Fruit fly (Drosophila melanogaster) whole organism, wandering third instar larva: ENCODE results near the gene BicD.

ENCODE experiments used
- Abd-B ChIP-seq: fragments of >200 bp; optimal IDR thresholded peaks from 2 replicates; lab custom pipeline; 2017; ENCODE audit warnings: missing biosample characterization, missing genetic modification characterization
- CG32264 ChIP-seq: fragments of 200-800 bp; sonication (Bioruptor generic); optimal IDR thresholded peaks from 2 replicates; lab custom pipeline; 2016; ENCODE audit warnings: missing biosample characterization, missing genetic modification characterization
- CG9705 ChIP-seq: fragments of 200-800 bp; sonication (Bioruptor generic); optimal IDR thresholded peaks from 2 replicates; lab custom pipeline; 2018; ENCODE audit warnings: missing biosample characterization, mild to moderate bottlenecking, missing genetic modification characterization
- CrebA ChIP-seq: fragments of 200-800 bp; sonication (Bioruptor generic); optimal IDR thresholded peaks from 2 replicates; lab custom pipeline; 2016; ENCODE audit warnings: missing biosample characterization, mild to moderate bottlenecking, missing genetic modification characterization, borderline replicate concordance
- Dfd ChIP-seq: fragments of >200 bp; optimal IDR thresholded peaks from 2 replicates; lab custom pipeline; 2017; ENCODE audit warnings: missing biosample characterization, missing genetic modification characterization
- Dif ChIP-seq: fragments of 200-275, 200-300 bp; sonication (Bioruptor generic); optimal IDR thresholded peaks from 2 replicates; lab custom pipeline; 2018; ENCODE audit warnings: missing biosample characterization, missing genetic modification characterization; ENCODE audit not compliant: partially characterized antibody
- GATAd ChIP-seq: sonication (Bioruptor generic); optimal IDR thresholded peaks from 2 replicates; lab custom pipeline; 2016; ENCODE audit warnings: missing biosample characterization, missing genetic modification characterization
- HLH106 ChIP-seq: fragments of 200-800 bp; optimal IDR thresholded peaks from 3 replicates; lab custom pipeline; 2019; ENCODE audit warnings: missing biosample characterization, mild to moderate bottlenecking, missing genetic modification characterization, moderate library complexity
- Hnf4 ChIP-seq: fragments of 200-800 bp; sonication (Bioruptor generic); optimal IDR thresholded peaks from 2 replicates; lab custom pipeline; 2016; ENCODE audit warnings: missing biosample characterization, mild to moderate bottlenecking, missing genetic modification characterization
- Hr78 ChIP-seq: fragments of >200 bp; optimal IDR thresholded peaks from 2 replicates; lab custom pipeline; 2017; ENCODE audit warnings: missing biosample characterization, missing genetic modification characterization
- Hr83 ChIP-seq: fragments of 200-300 bp; sonication (Bioruptor generic); optimal IDR thresholded peaks from 2 replicates; lab custom pipeline; 2016; ENCODE audit warnings: missing biosample characterization, mild to moderate bottlenecking, missing genetic modification characterization, moderate library complexity; ENCODE audit not compliant: poor library complexity, severe bottlenecking
- Jra ChIP-seq: sonication (Bioruptor generic); optimal IDR thresholded peaks from 2 replicates; lab custom pipeline; 2016; ENCODE audit warnings: missing biosample characterization, missing genetic modification characterization
- Mio ChIP-seq: sonication (Bioruptor generic); optimal IDR thresholded peaks from 2 replicates; lab custom pipeline; 2016; ENCODE audit warnings: missing biosample characterization, missing genetic modification characterization
- Myc ChIP-seq: fragments of >200 bp; optimal IDR thresholded peaks from 2 replicates; lab custom pipeline; 2017
- N ChIP-seq: fragments of >200 bp; optimal IDR thresholded peaks from 2 replicates; lab custom pipeline; 2018; ENCODE audit warnings: missing biosample characterization, missing external identifiers, missing genetic modification characterization
- OdsH ChIP-seq: fragments of 200-800 bp; sonication (Bioruptor generic); optimal IDR thresholded peaks from 2 replicates; lab custom pipeline; 2016; ENCODE audit warnings: missing biosample characterization, mild to moderate bottlenecking, missing genetic modification characterization
- Rel ChIP-seq, 2 experiments: fragments of 200-800 bp; sonication (Bioruptor generic) in 1 of 2; optimal IDR thresholded peaks; 2 replicates in 1 of 2; 3 replicates in 1 of 2; lab custom pipeline; 2016 to 2019; ENCODE audit warnings: mild to moderate bottlenecking in 2 of 2, missing biosample characterization in 2 of 2, missing genetic modification characterization in 2 of 2, moderate library complexity in 1 of 2
- Sp1 ChIP-seq: fragments of 200-800 bp; sonication (Bioruptor generic); optimal IDR thresholded peaks from 3 replicates; lab custom pipeline; 2019; ENCODE audit warnings: missing biosample characterization, mild to moderate bottlenecking, missing genetic modification characterization, moderate library complexity
- Vsx2 ChIP-seq: fragments of 200-300, 225-300 bp; sonication (Bioruptor generic); optimal IDR thresholded peaks from 2 replicates; lab custom pipeline; 2018; ENCODE audit warnings: missing biosample characterization, missing genetic modification characterization; ENCODE audit not compliant: partially characterized antibody
- br ChIP-seq: fragments of 200-800 bp; sonication (Bioruptor generic); optimal IDR thresholded peaks from 2 replicates; lab custom pipeline; 2016; ENCODE audit warnings: missing biosample characterization, missing genetic modification characterization
- brk ChIP-seq: fragments of 200-800 bp; sonication (Bioruptor generic); optimal IDR thresholded peaks from 2 replicates; lab custom pipeline; 2016; ENCODE audit warnings: missing biosample characterization, mild to moderate bottlenecking, missing genetic modification characterization
- dl ChIP-seq, 2 experiments: fragments of 175-275, 200-275 bp in 1 of 2; fragments of 200-275 bp in 1 of 2; sonication (Bioruptor generic); optimal IDR thresholded peaks; lab custom pipeline; 2018; ENCODE audit warnings: mild to moderate bottlenecking in 2 of 2, missing biosample characterization in 2 of 2, missing genetic modification characterization in 2 of 2, moderate library complexity in 2 of 2; ENCODE audit not compliant: partially characterized antibody in 2 of 2, insufficient read depth in 1 of 2
- dmrt93B ChIP-seq: fragments of 200-800 bp; sonication (Bioruptor generic); optimal IDR thresholded peaks from 2 replicates; lab custom pipeline; 2018; ENCODE audit warnings: missing biosample characterization, mild to moderate bottlenecking, missing genetic modification characterization
- dsf ChIP-seq: sonication (Bioruptor generic); optimal IDR thresholded peaks from 2 replicates; lab custom pipeline; 2016; ENCODE audit warnings: missing biosample characterization, missing genetic modification characterization, borderline replicate concordance
- ey ChIP-seq: fragments of 200-800 bp; sonication (Bioruptor generic); optimal IDR thresholded peaks from 2 replicates; lab custom pipeline; 2016; ENCODE audit warnings: missing biosample characterization, missing genetic modification characterization
- foxo ChIP-seq, 2 experiments: fragments of 200-800 bp; sonication (Bioruptor generic); optimal IDR thresholded peaks; 2 replicates in 1 of 2; 3 replicates in 1 of 2; lab custom pipeline; 2016 to 2017; ENCODE audit warnings: missing biosample characterization in 2 of 2, missing genetic modification characterization in 2 of 2
- fru ChIP-seq: fragments of 200-800 bp; sonication (Bioruptor generic); optimal IDR thresholded peaks from 3 replicates; lab custom pipeline; 2016; ENCODE audit warnings: missing biosample characterization, mild to moderate bottlenecking, missing genetic modification characterization
- h ChIP-seq: fragments of 200-800 bp; sonication (Bioruptor generic); optimal IDR thresholded peaks from 3 replicates; lab custom pipeline; 2016; ENCODE audit warnings: missing biosample characterization, mild to moderate bottlenecking, missing genetic modification characterization
- jim ChIP-seq: fragments of 175-275, 200-325 bp; sonication (Bioruptor generic); optimal IDR thresholded peaks from 2 replicates; lab custom pipeline; 2016; ENCODE audit warnings: missing biosample characterization, mild to moderate bottlenecking, missing genetic modification characterization
- lola ChIP-seq: fragments of >200 bp; optimal IDR thresholded peaks from 2 replicates; lab custom pipeline; 2017; ENCODE audit warnings: missing biosample characterization, missing genetic modification characterization
- pan ChIP-seq: fragments of >200 bp; optimal IDR thresholded peaks from 2 replicates; lab custom pipeline; 2017
- psq ChIP-seq: fragments of 200-800 bp; sonication (Bioruptor generic); optimal IDR thresholded peaks from 3 replicates; lab custom pipeline; 2017; ENCODE audit warnings: missing biosample characterization, mild to moderate bottlenecking, missing genetic modification characterization, moderate library complexity
- rgr ChIP-seq: fragments of 200-800 bp; sonication (Bioruptor generic); optimal IDR thresholded peaks from 3 replicates; lab custom pipeline; 2016; ENCODE audit warnings: missing biosample characterization, mild to moderate bottlenecking, missing genetic modification characterization
- sage ChIP-seq: fragments of 200-800 bp; sonication (Bioruptor generic); optimal IDR thresholded peaks from 2 replicates; lab custom pipeline; 2016; ENCODE audit warnings: missing biosample characterization, mild to moderate bottlenecking, missing genetic modification characterization
- sv ChIP-seq: fragments of 200-800 bp; sonication (Bioruptor generic); optimal IDR thresholded peaks from 3 replicates; lab custom pipeline; 2016; ENCODE audit warnings: missing biosample characterization, missing genetic modification characterization
- tai ChIP-seq: sonication (Bioruptor generic); optimal IDR thresholded peaks from 2 replicates; lab custom pipeline; 2016; ENCODE audit warnings: missing biosample characterization, missing genetic modification characterization
- usp ChIP-seq: fragments of >200 bp; optimal IDR thresholded peaks from 2 replicates; lab custom pipeline; 2017; ENCODE audit warnings: missing biosample characterization, missing genetic modification characterization
- woc ChIP-seq: sonication (Bioruptor generic); optimal IDR thresholded peaks from 2 replicates; lab custom pipeline; 2016; ENCODE audit warnings: missing biosample characterization, mild to moderate bottlenecking, missing genetic modification characterization

Gene BicD

dm6 chr2L:17492680-17493079 is 19.7 kb upstream of the BicD start:
- TF ChIP-seq Dif (no peak), br (GFP tag; lab: Kevin White, UChicago) (no peak)

DNA sequence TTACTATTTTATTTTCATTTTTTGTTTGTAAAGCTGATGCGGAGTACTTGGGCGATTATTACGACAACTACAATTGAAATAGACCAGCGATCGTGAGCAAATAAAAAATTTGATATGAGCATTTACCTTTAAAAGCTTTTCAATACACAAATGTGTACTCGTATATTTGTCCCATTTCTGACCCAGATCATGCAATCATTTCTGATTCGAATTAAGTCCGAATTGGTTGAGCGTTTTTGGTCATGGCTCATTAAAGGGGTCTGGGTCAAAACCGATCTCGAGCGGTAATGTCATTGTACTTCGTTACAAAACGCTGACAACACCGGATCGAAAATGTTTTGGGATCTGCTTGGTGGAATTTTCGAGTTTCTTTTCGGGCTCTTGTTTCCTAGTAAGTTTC is 13.2 kb upstream of the BicD start, which contains the start of gene CG43220:
Gene CG43220, plus strand, starts transcription at position 301 of the 400 bp plus-strand sequence.
- TF ChIP-seq Myc (lab: Kevin White, UChicago), result no peak
- no peak for TF ChIP-seq usp (GFP tag; lab: Kevin White, UChicago)
- TF ChIP-seq N, result no peak
- TF ChIP-seq Mio (GFP tag; lab: Kevin White, UChicago), result no peak
- no peak for TF ChIP-seq woc (GFP tag; lab: Kevin White, UChicago)
- no peak for TF ChIP-seq Dif
- no peak for TF ChIP-seq rgr (GFP tag; lab: Kevin White, UChicago)

DNA sequence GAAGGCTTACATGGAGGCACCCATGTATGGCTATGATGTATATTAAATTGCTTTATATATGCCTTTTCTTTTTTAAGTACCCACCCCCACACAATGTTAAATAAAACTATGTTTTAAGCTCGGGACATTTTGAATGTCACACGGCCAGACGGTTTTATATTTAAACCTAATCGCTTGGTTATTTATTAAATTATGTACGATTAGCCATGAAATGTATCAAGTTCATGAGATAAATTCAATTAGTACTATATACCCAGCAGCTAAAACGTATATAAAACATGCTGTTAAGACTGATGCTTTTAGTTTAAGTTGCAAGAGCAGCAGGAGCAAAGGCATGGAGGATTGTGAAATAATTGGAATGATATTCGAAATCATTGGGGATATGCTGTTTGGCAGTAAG is 12.4 kb upstream of the BicD start, which contains the start of the genes CG43221 and CG43645:
Gene CG43221, plus strand, starts transcription at position 301 of the 400 bp plus-strand sequence.
Gene CG43645, plus strand, starts transcription at position 301 of the 400 bp plus-strand sequence.
- TF ChIP-seq Rel (GFP tag; optimal IDR thresholded peaks at IDR 0.05; lab: Kevin White, UChicago), result no peak
- no peak for TF ChIP-seq Rel (tag; optimal IDR thresholded peaks at IDR 0.05; lab: Kevin White, UChicago)
- no peak for TF ChIP-seq Sp1 (GFP tag; lab: Kevin White, UChicago)
- TF ChIP-seq Hr78 (GFP tag; lab: Kevin White, UChicago), result no peak
- no peak for TF ChIP-seq fru (GFP tag; lab: Kevin White, UChicago)
- TF ChIP-seq tai, result no peak
- no peak for TF ChIP-seq N
- TF ChIP-seq woc (GFP tag; lab: Kevin White, UChicago), result no peak
- no peak for TF ChIP-seq usp (GFP tag; lab: Kevin White, UChicago)
- TF ChIP-seq Jra (GFP tag; lab: Kevin White, UChicago), result no peak
- no peak for TF ChIP-seq GATAd
- no peak for TF ChIP-seq CG32264 (GFP tag; lab: Kevin White, UChicago)
- no peak for TF ChIP-seq Dif
- no peak for TF ChIP-seq Hnf4 (GFP tag; lab: Kevin White, UChicago)
- no peak for TF ChIP-seq foxo (GFP tag; optimal IDR thresholded peaks at IDR 0.05; lab: Kevin White, UChicago)
- TF ChIP-seq dl (GFP tag; optimal IDR thresholded peaks at IDR 0.05; lab: Kevin White, UChicago; ENCODE audit: insufficient read depth in 1 of 2, partially characterized antibody in 2 of 2), result no peak

- no peak for TF ChIP-seq Rel (GFP tag; optimal IDR thresholded peaks at IDR 0.05; lab: Kevin White, UChicago)
- TF ChIP-seq Rel (tag; optimal IDR thresholded peaks at IDR 0.05; lab: Kevin White, UChicago), result peak; percentile 43
- TF ChIP-seq brk (GFP tag; lab: Kevin White, UChicago), result no peak
- TF ChIP-seq br (GFP tag; lab: Kevin White, UChicago), result peak; percentile 94
- TF ChIP-seq Sp1 (GFP tag; lab: Kevin White, UChicago), result peak; percentile 77
- TF ChIP-seq dl (GFP tag; optimal IDR thresholded peaks at IDR 0.05; lab: Kevin White, UChicago; ENCODE audit: insufficient read depth in 1 of 2, partially characterized antibody in 2 of 2), result no peak
- peak; percentile 81 for TF ChIP-seq dmrt93B (GFP tag; lab: Kevin White, UChicago)
- peak; percentile 79 for TF ChIP-seq Mio (GFP tag; lab: Kevin White, UChicago)
- TF ChIP-seq Vsx2 (GFP tag; lab: Kevin White, UChicago), result no peak
- no peak for TF ChIP-seq N
- peak; percentile 87 for TF ChIP-seq dsf (GFP tag; lab: Kevin White, UChicago)
- TF ChIP-seq Hr83 (GFP tag; lab: Kevin White, UChicago), result peak; percentile 89
- no peak for TF ChIP-seq Dif
- no peak for TF ChIP-seq usp (GFP tag; lab: Kevin White, UChicago)
- peak; percentile 70 to 98 for TF ChIP-seq foxo (GFP tag; optimal IDR thresholded peaks at IDR 0.05; lab: Kevin White, UChicago)
- TF ChIP-seq pan (lab: Kevin White, UChicago), result no peak
- TF ChIP-seq Jra (GFP tag; lab: Kevin White, UChicago), result peak; percentile 87
- peak; percentile 71 for TF ChIP-seq jim (GFP tag; lab: Kevin White, UChicago)
- TF ChIP-seq Abd-B, result no peak
- peak; percentile 84 for TF ChIP-seq psq (GFP tag; lab: Kevin White, UChicago)
- TF ChIP-seq ey, result peak; percentile 96
- no peak for TF ChIP-seq CrebA
- TF ChIP-seq CG32264 (GFP tag; lab: Kevin White, UChicago), result peak; percentile 82
- peak; percentile 72 for TF ChIP-seq sage (GFP tag; lab: Kevin White, UChicago)
- peak; percentile 97 for TF ChIP-seq tai
- peak; percentile 92 for TF ChIP-seq sv
- TF ChIP-seq woc (GFP tag; lab: Kevin White, UChicago), result peak; percentile 74
- peak; percentile 74 for TF ChIP-seq CG9705 (GFP tag; lab: Kevin White, UChicago)
- peak; percentile 92 for TF ChIP-seq HLH106
- peak; percentile 93 for TF ChIP-seq fru (GFP tag; lab: Kevin White, UChicago)
- TF ChIP-seq rgr (GFP tag; lab: Kevin White, UChicago), result peak; percentile 97
- peak; percentile 95 for TF ChIP-seq h (GFP tag; lab: Kevin White, UChicago)
- peak; percentile 92 for TF ChIP-seq GATAd
- TF ChIP-seq Dfd (GFP tag; lab: Kevin White, UChicago), result no peak
- no peak for TF ChIP-seq Myc (lab: Kevin White, UChicago)
- TF ChIP-seq Hr78 (GFP tag; lab: Kevin White, UChicago), result no peak
- no peak for TF ChIP-seq lola
- TF ChIP-seq Hnf4 (GFP tag; lab: Kevin White, UChicago), result peak; percentile 96
- peak; percentile 92 for TF ChIP-seq OdsH (GFP tag; lab: Kevin White, UChicago)
- TF ChIP-seq, all 38 proteins: peak for 25
Measured at dm6 chr2L:17484174-17484573, 11.2 kb upstream of the BicD start, which contains the start of the genes GCS2beta and CG5131. GCS2beta (minus strand) TSS chr2L:17484307. CG5131 (plus strand) TSS chr2L:17484501.
